Worm (Caenorhabditis elegans) whole organism, L3 larva: ENCODE measurements around the gene mel-11.

ENCODE experiments used
- ceh-28 ChIP-seq: fragments of 150-350 bp; optimal IDR thresholded peaks from 2 replicates; lab custom pipeline; 2014; ENCODE audit warnings: missing biosample characterization, missing genetic modification reagents, missing genetic modification characterization
- daf-12 ChIP-seq: fragments of 150-350 bp; optimal IDR thresholded peaks from 2 replicates; lab custom pipeline; 2014; ENCODE audit warnings: missing biosample characterization, missing genetic modification reagents, missing genetic modification characterization
- elt-1 ChIP-seq: fragments of 150-350 bp; optimal IDR thresholded peaks from 2 replicates; lab custom pipeline; 2014; ENCODE audit warnings: missing biosample characterization, missing genetic modification characterization
- fos-1 ChIP-seq: fragments of 150-350 bp; optimal IDR thresholded peaks from 2 replicates; lab custom pipeline; 2014; ENCODE audit warnings: missing biosample characterization, missing genetic modification characterization
- lin-39 ChIP-seq: fragments of 150-350 bp; optimal IDR thresholded peaks from 2 replicates; lab custom pipeline; 2018; ENCODE audit warnings: missing biosample characterization, missing genetic modification reagents, missing genetic modification characterization
- lsy-12 ChIP-seq: sonication (generic microtip); optimal IDR thresholded peaks from 2 replicates; lab custom pipeline; 2016; ENCODE audit warnings: mild to moderate bottlenecking, missing genetic modification characterization, missing compliant biosample characterization
- mdl-1 ChIP-seq: fragments of 150-350 bp; optimal IDR thresholded peaks from 2 replicates; lab custom pipeline; 2014; ENCODE audit warnings: missing biosample characterization, missing genetic modification characterization
- nhr-12 ChIP-seq: fragments of 150-350 bp; optimal IDR thresholded peaks from 2 replicates; lab custom pipeline; 2014; ENCODE audit warnings: missing biosample characterization, missing genetic modification characterization
- nhr-28 ChIP-seq: fragments of 150-350 bp; optimal IDR thresholded peaks from 2 replicates; lab custom pipeline; 2014; ENCODE audit warnings: missing biosample characterization, missing genetic modification characterization
- tbx-2 ChIP-seq: sonication (generic microtip); optimal IDR thresholded peaks from 2 replicates; lab custom pipeline; 2016; ENCODE audit warnings: mild to moderate bottlenecking, missing genetic modification characterization, missing compliant biosample characterization
- unc-39 ChIP-seq: sonication (generic microtip); optimal IDR thresholded peaks from 4 replicates; lab custom pipeline; 2017; ENCODE audit warnings: missing biosample characterization, missing genetic modification characterization
- ztf-4 ChIP-seq: fragments of 150-350 bp; optimal IDR thresholded peaks from 2 replicates; lab custom pipeline; 2014; ENCODE audit warnings: missing biosample characterization, missing genetic modification characterization

- TF ChIP-seq unc-39 (tag; lab: Kevin White, UChicago), result no peak
- no peak for TF ChIP-seq tbx-2 (tag; lab: Kevin White, UChicago)
- TF ChIP-seq nhr-28 (tag; lab: Kevin White, UChicago), result no peak
- no peak for TF ChIP-seq daf-12
- TF ChIP-seq fos-1 (tag; lab: Kevin White, UChicago), result no peak
- TF ChIP-seq ceh-28 (tag; lab: Kevin White, UChicago), result no peak
- TF ChIP-seq lin-39, result no peak
- TF ChIP-seq lsy-12 (tag; lab: Kevin White, UChicago), result no peak
- no peak for TF ChIP-seq ztf-4
- no peak for TF ChIP-seq nhr-12 (tag; lab: Kevin White, UChicago)
- TF ChIP-seq mdl-1, result no peak
- TF ChIP-seq elt-1 (tag; lab: Kevin White, UChicago), result no peak
Observed at ce11 chrII:9319058-9319915, 39.0 kb upstream of the mel-11 start, which contains the start of the genes csa-1 and wdfy-2.
